Worm (Caenorhabditis elegans) whole organism, L1 larva: ENCODE results near the gene hipr-1.

Source experiments
- efl-1 ChIP-seq, 4 experiments: fragments of 150-350 bp; optimal IDR thresholded peaks in 3 of 4; peaks in 1 of 4; 1 replicate in 1 of 4; 2 replicates in 3 of 4; lab custom pipeline; 2014; ENCODE audit warnings: missing biosample characterization in 2 of 4, missing genetic modification characterization in 2 of 4, missing genetic modification reagents in 2 of 4
- elt-2 ChIP-seq: sonication (generic microtip); optimal IDR thresholded peaks from 2 replicates; lab custom pipeline; 2016; ENCODE audit warnings: missing genetic modification characterization, mild to moderate bottlenecking, inconsistent platforms, missing compliant biosample characterization, missing genetic modification reagents
- nhr-85 ChIP-seq: sonication (generic microtip); peaks from one replicate; lab custom pipeline; 2016; ENCODE audit warnings: missing genetic modification characterization, inconsistent platforms, missing compliant biosample characterization
- zag-1 ChIP-seq: fragments of 150-350 bp; optimal IDR thresholded peaks from 2 replicates; lab custom pipeline; 2014; ENCODE audit warnings: missing biosample characterization, missing genetic modification characterization

ce11 chrIII:8696680-8697079 lies 23.3 kb upstream of the hipr-1 start:
- peak; percentile 51 to 55 for TF ChIP-seq efl-1 (optimal IDR thresholded peaks at IDR 0.05; lab: Kevin White, UChicago)
- peak; percentile 27 to 79 for TF ChIP-seq efl-1 (GFP tag; optimal IDR thresholded peaks at IDR 0.05 in 1 of 2; lab: Kevin White, UChicago)
- TF ChIP-seq elt-2 (tag; lab: Kevin White, UChicago): no peak
- no peak for TF ChIP-seq nhr-85 (tag; lab: Kevin White, UChicago)
- no peak for TF ChIP-seq zag-1 (tag; lab: Kevin White, UChicago)
